Fruit fly (Drosophila melanogaster) whole organism: ENCODE results near the gene pinta.

Experiments used
- psq ChIP-seq: fragments of >200 bp; optimal IDR thresholded peaks from 2 replicates; lab custom pipeline; 2017
- usp ChIP-seq: fragments of >200 bp; optimal IDR thresholded peaks from 2 replicates; lab custom pipeline; 2017; ENCODE audit warnings: missing biosample characterization, missing genetic modification characterization, mixed read lengths

- TF ChIP-seq psq (no peak), usp (GFP tag; lab: Kevin White, UChicago) (no peak)
Observed at dm6 chr3R:22461673-22462585, 37.2 kb upstream of the pinta start, which contains the start of the genes Rpn7 and AP-2mu.
